Fruit fly (Drosophila melanogaster): ENCODE data around the gene CG14689.

The CG14689 gene

DNA sequence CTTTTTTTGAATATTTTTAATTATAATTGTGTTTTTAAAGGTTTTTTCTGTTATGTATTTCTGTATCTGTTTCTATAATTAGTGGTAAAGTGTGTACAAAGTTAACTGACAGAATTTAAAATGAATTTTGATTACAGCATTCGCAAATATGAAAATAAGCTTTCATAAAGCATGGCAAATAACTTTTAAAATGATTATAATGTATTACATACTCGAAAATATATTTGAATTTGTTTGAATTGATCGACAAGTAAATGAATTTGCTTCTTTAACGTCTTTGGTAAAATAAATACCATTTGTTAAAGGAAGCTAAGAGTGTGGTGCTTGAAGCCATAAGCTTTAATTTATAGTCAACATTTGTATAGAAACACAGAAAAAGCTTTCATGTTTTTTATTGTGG lies at the start of gene CG14689:
Gene CG14689, minus strand, starts transcription at position 101 of the 400 bp plus-strand sequence.
- TF ChIP-seq psq (optimal IDR thresholded peaks at IDR 0.05) (no peak), pan (optimal IDR thresholded peaks at IDR 0.05) (no peak), CG8478 (optimal IDR thresholded peaks at IDR 0.05) (no peak), Dll (optimal IDR thresholded peaks at IDR 0.05) (no peak), EcR (GFP tag; optimal IDR thresholded peaks at IDR 0.05) (no peak), usp (GFP tag; optimal IDR thresholded peaks at IDR 0.05) (no peak)

DNA sequence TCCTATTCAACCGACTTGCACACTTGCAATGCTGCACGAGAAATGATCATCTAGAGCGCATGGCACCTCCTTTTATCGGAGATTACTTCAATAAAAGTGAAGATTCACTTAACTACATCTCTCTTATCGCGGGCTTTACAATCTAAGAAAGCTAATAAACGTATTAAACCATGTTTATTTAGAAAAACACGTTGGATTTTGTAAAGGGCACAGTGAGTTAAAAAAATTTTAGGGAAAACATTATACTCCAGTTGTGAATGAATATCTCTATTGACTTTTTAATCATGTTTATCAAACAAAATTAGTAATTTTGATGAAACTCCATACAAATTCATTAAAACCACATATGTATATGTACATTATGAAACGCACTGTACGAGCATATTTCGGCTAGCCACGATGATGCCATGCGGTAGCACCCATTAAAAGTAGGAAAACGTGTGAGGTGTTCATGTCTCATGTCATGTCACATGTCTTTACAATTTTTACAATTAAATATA lies 48.4 kb upstream of the CG14689 start, which contains the start of gene CG31272:
Gene CG31272, minus strand, starts transcription at position 51 of the 500 bp plus-strand sequence.
- TF ChIP-seq psq (optimal IDR thresholded peaks at IDR 0.05) (no peak), Dll (optimal IDR thresholded peaks at IDR 0.05) (no peak), EcR (GFP tag; optimal IDR thresholded peaks at IDR 0.05) (no peak), pan (optimal IDR thresholded peaks at IDR 0.05) (no peak), CG8478 (optimal IDR thresholded peaks at IDR 0.05) (no peak), usp (GFP tag; optimal IDR thresholded peaks at IDR 0.05) (no peak)

DNA sequence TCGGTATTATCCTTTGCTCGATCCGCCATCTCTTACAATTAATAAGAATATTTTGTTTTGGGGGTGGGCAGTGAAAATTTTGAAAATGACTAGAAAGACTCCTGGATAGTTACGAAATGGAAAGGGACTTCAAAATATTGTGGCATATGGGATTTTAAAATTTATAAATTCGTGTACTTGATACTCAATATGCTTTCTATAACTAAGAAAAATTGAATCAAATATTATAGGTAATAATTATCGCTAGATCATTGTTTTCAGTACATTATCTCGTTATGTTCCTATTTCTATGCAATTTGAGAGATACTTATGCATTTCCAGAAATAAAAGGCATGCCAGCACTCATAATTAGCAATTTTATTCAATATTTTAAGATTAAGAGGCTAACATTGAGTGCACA lies 44.5 kb upstream of the CG14689 start, which contains the start of gene CG14691:
Gene CG14691, minus strand, starts transcription at position 101 of the 400 bp plus-strand sequence.
- TF ChIP-seq psq (optimal IDR thresholded peaks at IDR 0.05): no peak

DNA sequence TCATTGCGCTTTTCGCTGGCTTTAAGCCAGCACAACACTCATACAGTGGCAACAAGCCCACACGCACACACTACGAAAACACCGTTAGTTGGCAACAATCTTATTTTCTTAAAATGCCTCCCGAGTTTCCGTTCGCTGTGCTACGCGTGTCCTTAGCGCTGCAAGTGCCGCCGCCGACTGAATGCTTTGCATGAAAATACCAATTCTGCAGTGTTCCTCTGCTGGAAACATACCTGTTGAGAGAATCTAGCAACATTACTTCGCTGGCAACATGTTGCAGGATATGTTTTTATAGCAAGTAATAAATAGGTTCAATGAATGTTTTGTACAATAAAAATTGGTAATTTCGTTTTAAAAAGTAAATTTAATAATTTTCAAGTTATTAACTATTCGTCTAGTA lies 40.0 kb upstream of the CG14689 start, which contains the start of gene TkR86C:
Gene TkR86C, minus strand, starts transcription at position 168 of the 400 bp plus-strand sequence.
- TF ChIP-seq Dll (optimal IDR thresholded peaks at IDR 0.05) (no peak), CG8478 (optimal IDR thresholded peaks at IDR 0.05) (no peak), usp (GFP tag; optimal IDR thresholded peaks at IDR 0.05) (no peak), EcR (GFP tag; optimal IDR thresholded peaks at IDR 0.05) (no peak), pan (optimal IDR thresholded peaks at IDR 0.05) (no peak), psq (optimal IDR thresholded peaks at IDR 0.05) (no peak)

DNA sequence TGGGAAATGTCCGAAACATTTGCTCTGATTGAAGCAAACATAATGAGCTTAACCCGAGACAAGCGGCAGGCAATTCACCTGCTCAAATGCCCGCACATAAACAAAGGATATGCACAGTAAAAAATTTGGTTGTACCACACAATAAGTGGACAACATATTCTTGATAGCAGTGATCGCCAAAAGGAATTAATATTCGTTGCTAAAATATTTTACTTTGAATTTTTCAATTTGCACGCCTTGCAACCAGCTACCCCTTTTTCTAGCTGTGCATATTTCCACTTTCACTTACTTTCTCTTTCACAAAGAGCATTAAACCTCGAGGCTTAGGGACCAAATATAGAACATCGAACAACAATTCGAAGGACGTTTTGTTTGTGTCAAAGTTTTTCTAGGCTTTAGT lies 36.6 kb upstream of the CG14689 start:
- TF ChIP-seq usp (GFP tag; optimal IDR thresholded peaks at IDR 0.05) (no peak), psq (optimal IDR thresholded peaks at IDR 0.05) (no peak), Dll (optimal IDR thresholded peaks at IDR 0.05) (no peak), pan (optimal IDR thresholded peaks at IDR 0.05) (no peak), EcR (GFP tag; optimal IDR thresholded peaks at IDR 0.05) (no peak)

DNA sequence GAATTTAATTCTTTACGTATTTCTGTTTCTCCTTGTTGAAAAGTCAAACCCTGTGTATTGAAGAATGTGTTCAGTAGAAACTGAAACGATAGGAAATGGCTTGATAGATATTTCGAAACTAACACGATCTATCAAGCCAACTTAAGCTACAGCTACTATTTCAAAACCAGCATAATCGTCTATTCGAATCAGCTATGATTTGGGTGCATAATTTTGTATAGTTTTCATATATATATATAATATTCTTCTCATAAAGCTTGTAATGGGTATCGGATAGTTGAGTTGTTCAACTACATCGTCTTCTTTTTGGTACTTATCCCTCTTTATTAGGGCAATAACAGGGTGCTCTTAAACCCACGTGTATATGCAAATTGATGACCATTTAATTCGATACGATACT lies 24.8 kb upstream of the CG14689 start, which contains the start of gene tomboy20:
Gene tomboy20, minus strand, starts transcription at position 101 of the 400 bp plus-strand sequence.
- TF ChIP-seq pan (optimal IDR thresholded peaks at IDR 0.05): no peak
- TF ChIP-seq CG8478 (optimal IDR thresholded peaks at IDR 0.05): no peak
- no peak for TF ChIP-seq Dll (optimal IDR thresholded peaks at IDR 0.05)
- no peak for TF ChIP-seq usp (GFP tag; optimal IDR thresholded peaks at IDR 0.05)
- TF ChIP-seq EcR (GFP tag; optimal IDR thresholded peaks at IDR 0.05): no peak
- TF ChIP-seq psq (optimal IDR thresholded peaks at IDR 0.05): no peak

DNA sequence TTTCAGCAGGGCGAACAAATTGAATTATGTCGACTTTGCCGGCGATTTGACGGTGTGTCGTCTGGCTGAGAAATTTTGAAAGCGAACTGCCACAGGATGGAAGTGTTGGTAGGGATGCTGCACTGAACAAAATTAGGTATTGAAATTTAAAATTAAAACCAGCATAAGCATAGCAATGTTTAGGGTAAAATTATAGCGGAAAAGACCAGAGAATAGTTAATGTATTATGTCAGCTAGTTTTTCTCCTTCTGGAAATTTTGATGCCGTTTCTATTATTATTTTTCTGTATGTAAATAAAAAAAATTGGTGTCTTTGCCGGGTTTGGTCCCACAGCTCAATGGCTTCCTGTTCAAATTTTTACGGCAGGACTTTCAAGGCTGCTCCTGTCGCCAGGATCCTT lies 15.7 kb upstream of the CG14689 start:
- TF ChIP-seq EcR (GFP tag; optimal IDR thresholded peaks at IDR 0.05) (no peak), psq (optimal IDR thresholded peaks at IDR 0.05) (no peak), CG8478 (optimal IDR thresholded peaks at IDR 0.05) (no peak), Dll (optimal IDR thresholded peaks at IDR 0.05) (no peak), pan (optimal IDR thresholded peaks at IDR 0.05) (no peak), usp (GFP tag; optimal IDR thresholded peaks at IDR 0.05) (no peak)

DNA sequence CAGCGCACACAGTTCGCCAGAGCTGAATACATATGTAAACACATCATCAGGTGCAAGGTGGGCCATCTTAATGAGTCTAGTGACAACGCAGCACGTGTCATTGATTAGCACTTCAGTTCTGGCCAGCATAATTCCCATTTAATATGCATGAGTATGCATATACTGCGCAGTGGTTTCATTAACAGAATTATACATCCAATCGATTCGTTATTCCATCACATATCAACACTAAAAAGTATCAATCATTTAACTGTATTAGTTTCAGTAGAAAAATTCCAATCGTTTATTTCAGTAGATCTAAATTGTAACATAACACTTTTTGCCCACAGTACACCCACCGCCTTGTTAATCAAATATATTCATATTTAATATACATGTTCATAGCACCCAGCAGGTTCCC lies 3.5 kb upstream of the CG14689 start, which contains the start of gene CG4073:
Gene CG4073, plus strand, starts transcription at position 301 of the 400 bp plus-strand sequence.
- TF ChIP-seq psq (optimal IDR thresholded peaks at IDR 0.05) (no peak), usp (GFP tag; optimal IDR thresholded peaks at IDR 0.05) (no peak)

DNA sequence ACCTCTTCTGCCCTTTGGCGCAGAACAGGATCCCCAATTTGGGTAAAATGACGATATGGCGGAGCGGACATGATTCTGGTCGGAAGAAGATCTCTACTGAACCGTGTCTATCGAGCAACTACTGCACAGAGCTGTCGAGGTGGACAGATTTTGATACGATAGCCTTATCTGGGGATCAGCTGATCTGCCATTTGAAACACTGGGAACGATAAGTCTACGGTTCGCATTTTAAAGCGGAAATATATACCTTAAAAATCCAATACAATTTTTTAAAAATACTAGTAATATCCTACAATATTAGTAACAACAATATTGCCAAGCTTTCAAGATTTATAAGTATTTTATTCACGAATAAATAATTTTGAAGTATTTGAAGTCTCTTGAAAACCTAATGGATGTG lies 1.8 kb downstream of the CG14689 start, which contains the start of gene CG31373:
Gene CG31373, minus strand, starts transcription at position 101 of the 400 bp plus-strand sequence.
- TF ChIP-seq usp (GFP tag; optimal IDR thresholded peaks at IDR 0.05): no peak
- no peak for TF ChIP-seq pan (optimal IDR thresholded peaks at IDR 0.05)
- no peak for TF ChIP-seq EcR (GFP tag; optimal IDR thresholded peaks at IDR 0.05)
- TF ChIP-seq CG8478 (optimal IDR thresholded peaks at IDR 0.05): no peak
- no peak for TF ChIP-seq psq (optimal IDR thresholded peaks at IDR 0.05)
- no peak for TF ChIP-seq Dll (optimal IDR thresholded peaks at IDR 0.05)

DNA sequence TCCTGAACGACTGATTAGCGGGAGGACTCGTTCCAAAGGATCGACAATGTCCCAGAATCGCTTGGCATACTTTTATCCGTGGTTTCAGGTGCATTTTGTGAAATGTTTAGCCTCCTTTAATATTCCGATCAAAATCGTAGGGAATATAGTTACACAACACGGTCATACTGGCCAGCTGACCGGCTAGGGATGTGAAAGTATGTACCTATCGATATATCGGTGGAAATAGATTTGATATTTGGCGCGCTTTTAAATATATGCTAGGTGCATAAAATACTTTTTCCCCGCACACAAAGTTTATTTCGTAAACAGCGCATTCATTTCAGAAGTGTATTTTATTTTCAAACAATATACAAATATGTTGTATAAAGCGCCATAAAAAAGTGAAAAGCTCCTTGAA lies 2.9 kb downstream of the CG14689 start, which contains the start of gene CG31278:
Gene CG31278, minus strand, starts transcription at position 172 of the 400 bp plus-strand sequence.
- TF ChIP-seq psq (optimal IDR thresholded peaks at IDR 0.05) (no peak), pan (optimal IDR thresholded peaks at IDR 0.05) (no peak), EcR (GFP tag; optimal IDR thresholded peaks at IDR 0.05) (no peak), CG8478 (optimal IDR thresholded peaks at IDR 0.05) (no peak), Dll (optimal IDR thresholded peaks at IDR 0.05) (no peak), usp (GFP tag; optimal IDR thresholded peaks at IDR 0.05) (no peak)

DNA sequence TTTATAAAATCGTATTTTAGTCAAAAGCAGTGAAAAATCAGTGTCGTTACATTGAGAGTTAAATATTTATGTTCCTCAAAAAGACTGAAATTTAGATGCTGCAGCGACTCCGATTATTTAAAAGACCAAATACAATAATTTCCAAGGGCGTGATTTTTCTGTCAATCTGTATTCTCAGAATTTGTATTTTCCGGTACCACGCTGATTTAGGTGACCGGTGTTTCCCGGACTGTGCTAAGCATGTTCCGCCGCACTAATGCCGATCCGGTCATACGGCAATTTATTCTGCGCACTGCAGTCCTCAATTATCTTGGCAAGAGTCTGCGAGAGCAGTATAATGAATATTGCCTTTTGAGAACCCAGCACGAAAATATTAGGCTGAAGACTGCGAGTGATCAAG lies 4.3 kb downstream of the CG14689 start, which contains the start of the genes CG31467 and CG14684:
Gene CG31467, minus strand, starts transcription at position 101 of the 400 bp plus-strand sequence.
Gene CG14684, plus strand, starts transcription at position 212 of the 400 bp plus-strand sequence.
- no peak for TF ChIP-seq EcR (GFP tag; optimal IDR thresholded peaks at IDR 0.05)
- no peak for TF ChIP-seq pan (optimal IDR thresholded peaks at IDR 0.05)
- no peak for TF ChIP-seq CG8478 (optimal IDR thresholded peaks at IDR 0.05)
- TF ChIP-seq psq (optimal IDR thresholded peaks at IDR 0.05): no peak
- no peak for TF ChIP-seq usp (GFP tag; optimal IDR thresholded peaks at IDR 0.05)
- TF ChIP-seq Dll (optimal IDR thresholded peaks at IDR 0.05): no peak

DNA sequence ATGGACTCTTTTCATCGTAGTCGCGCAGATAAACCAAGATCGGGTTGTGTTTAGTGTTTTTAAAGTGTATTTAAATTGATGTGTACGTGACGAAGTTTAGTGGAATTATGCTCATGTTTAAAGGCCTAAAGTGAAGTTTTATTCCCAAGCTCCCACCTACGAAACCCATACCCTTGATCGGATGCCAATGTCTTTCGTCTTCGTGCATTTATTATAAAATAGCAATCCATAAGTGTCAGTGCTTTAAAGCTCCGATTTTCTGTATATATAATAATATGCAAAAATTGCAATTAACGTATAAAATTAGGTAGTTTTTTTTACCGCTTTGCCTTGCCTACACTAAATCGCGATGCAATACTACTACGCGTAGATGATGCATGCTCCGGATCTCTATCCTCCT lies 6.1 kb downstream of the CG14689 start, which contains the start of gene CG31391:
Gene CG31391, minus strand, starts transcription at position 101 of the 400 bp plus-strand sequence.
- TF ChIP-seq EcR (GFP tag; optimal IDR thresholded peaks at IDR 0.05) (no peak), CG8478 (optimal IDR thresholded peaks at IDR 0.05) (no peak), Dll (optimal IDR thresholded peaks at IDR 0.05) (no peak), pan (optimal IDR thresholded peaks at IDR 0.05) (no peak), usp (GFP tag; optimal IDR thresholded peaks at IDR 0.05) (no peak), psq (optimal IDR thresholded peaks at IDR 0.05) (no peak)

Measured in whole organism.